Comparison of ENCODE assay signal across 4 worm cellular contexts in the genomic region with DNA sequence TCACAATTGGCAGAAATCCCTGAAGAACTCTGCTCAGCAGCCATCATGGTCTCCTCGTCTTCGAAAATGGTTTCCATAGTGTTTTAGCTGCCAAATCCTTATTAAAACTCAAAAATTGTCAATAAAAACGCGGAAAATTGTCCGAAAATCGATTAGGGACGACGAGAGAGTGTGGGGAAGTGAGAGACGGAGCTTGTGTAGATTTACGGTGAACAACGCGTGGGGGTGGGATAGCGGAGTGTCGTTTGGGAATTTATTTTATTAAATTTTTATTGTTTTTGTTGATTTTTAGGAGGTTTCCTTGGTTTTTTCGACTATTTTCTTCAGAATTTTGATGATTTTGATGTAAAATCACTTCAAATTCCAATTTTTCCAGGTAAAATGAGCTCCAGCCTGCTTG.
TF ChIP-seq lines count a peak whose summit lies in the region.

Gene F54C4.4 (minus strand): TSS at position 199 of the 400 bp plus-strand sequence.
Gene mrpl-40 (plus strand): TSS at position 377 of the 400 bp plus-strand sequence.

TF ChIP-seq in whole organism, L2 larva, 48 proteins besides CTCF, POLR2A, EP300 and RAD21 (continues in another document):
- TF ChIP-seq peb-1 (tag; optimal IDR thresholded peaks at IDR 0.05; lab: Kevin White, UChicago) (no peak), unc-55 (GFP tag; optimal IDR thresholded peaks at IDR 0.05; lab: Kevin White, UChicago) (peak; percentile 81), zag-1 (tag; optimal IDR thresholded peaks at IDR 0.05; lab: Kevin White, UChicago) (no peak), Y55F3AM.14 (GFP tag; optimal IDR thresholded peaks at IDR 0.05; lab: Kevin White, UChicago) (no peak), lin-11 (tag; optimal IDR thresholded peaks at IDR 0.05; lab: Kevin White, UChicago) (peak; percentile 20), lin-39 (tag; optimal IDR thresholded peaks at IDR 0.05; lab: Kevin White, UChicago) (no peak), gmeb-1 (tag; optimal IDR thresholded peaks at IDR 0.05; lab: Kevin White, UChicago) (peak; percentile 73), ama-1 (optimal IDR thresholded peaks at IDR 0.05; lab: Kevin White, UChicago) (no peak), F13H6.1 (tag; optimal IDR thresholded peaks at IDR 0.05; lab: Kevin White, UChicago) (peak; percentile 56), elt-1 (tag; optimal IDR thresholded peaks at IDR 0.05; lab: Kevin White, UChicago) (no peak), ZK546.5 (tag; optimal IDR thresholded peaks at IDR 0.05; lab: Kevin White, UChicago) (no peak), lsy-2 (tag; optimal IDR thresholded peaks at IDR 0.05; lab: Kevin White, UChicago) (peak; percentile 56 to 82), blmp-1 (tag; optimal IDR thresholded peaks at IDR 0.05; lab: Kevin White, UChicago; ENCODE audit: insufficient read depth) (peak; percentile 8), ztf-1 (GFP tag; conservative IDR thresholded peaks at IDR 0.05; lab: Robert Waterston, UW) (no peak), lin-13 (GFP tag; optimal IDR thresholded peaks at IDR 0.05; lab: Kevin White, UChicago) (peak; percentile 80), nhr-77 (tag; optimal IDR thresholded peaks at IDR 0.05; lab: Kevin White, UChicago) (no peak), nhr-23 (tag; optimal IDR thresholded peaks at IDR 0.05; lab: Kevin White, UChicago) (no peak), sem-4 (tag; optimal IDR thresholded peaks at IDR 0.05; lab: Kevin White, UChicago) (no peak), aly-2 (tag; optimal IDR thresholded peaks at IDR 0.05; lab: Kevin White, UChicago) (no peak), ceh-16 (tag; optimal IDR thresholded peaks at IDR 0.05; lab: Kevin White, UChicago) (peak; percentile 43), snpc-4 (tag; optimal IDR thresholded peaks at IDR 0.05; lab: Kevin White, UChicago) (peak; percentile 21), ztf-11 (tag; optimal IDR thresholded peaks at IDR 0.05; lab: Kevin White, UChicago) (no peak)

TF ChIP-seq in whole organism, L4 larva, 104 proteins besides CTCF, POLR2A, EP300 and RAD21 (continues in another document):
- peak; percentile 63 for TF ChIP-seq dpl-1 (GFP tag; optimal IDR thresholded peaks at IDR 0.05; lab: Kevin White, UChicago)
- no peak for TF ChIP-seq tra-1 (GFP tag; IDR thresholded peaks at IDR 0.05; lab: Robert Waterston, UW)
- TF ChIP-seq lin-29 (GFP tag; IDR thresholded peaks at IDR 0.05; lab: Robert Waterston, UW) = no peak
- peak; percentile 54 for TF ChIP-seq mep-1 (tag; optimal IDR thresholded peaks at IDR 0.05; lab: Kevin White, UChicago)
- no peak for TF ChIP-seq nhr-41 (GFP tag; IDR thresholded peaks at IDR 0.05; lab: Robert Waterston, UW)
- no peak for TF ChIP-seq ceh-62 (tag; optimal IDR thresholded peaks at IDR 0.05; lab: Kevin White, UChicago)
- TF ChIP-seq nhr-11 (tag; optimal IDR thresholded peaks at IDR 0.05; lab: Kevin White, UChicago) = peak; percentile 28
- TF ChIP-seq hlh-30 (tag; optimal IDR thresholded peaks at IDR 0.05; lab: Kevin White, UChicago; ENCODE audit: insufficient read depth) = peak; percentile 63
- TF ChIP-seq mxl-2 (GFP tag; conservative IDR thresholded peaks at IDR 0.05; lab: Robert Waterston, UW) = no peak
- TF ChIP-seq unc-130 (GFP tag; optimal IDR thresholded peaks at IDR 0.05; lab: Kevin White, UChicago) = no peak
- no peak for TF ChIP-seq daf-12 (tag; optimal IDR thresholded peaks at IDR 0.05; lab: Kevin White, UChicago)
- no peak for TF ChIP-seq gei-8 (GFP tag; optimal IDR thresholded peaks at IDR 0.05; lab: Kevin White, UChicago)
- no peak for TF ChIP-seq F49E8.2 (tag; optimal IDR thresholded peaks at IDR 0.05; lab: Kevin White, UChicago; ENCODE audit: borderline replicate concordance)
- peak in 1 of 2 experiments; percentile 85 for TF ChIP-seq lsy-2 (tag; optimal IDR thresholded peaks at IDR 0.05; lab: Kevin White, UChicago)
- TF ChIP-seq hmg-1.1 (GFP tag; IDR thresholded peaks at IDR 0.05; lab: Robert Waterston, UW) = peak; percentile 65
- no peak for TF ChIP-seq fkh-10 (GFP tag; optimal IDR thresholded peaks at IDR 0.05; lab: Kevin White, UChicago)
- TF ChIP-seq ceh-32 (tag; optimal IDR thresholded peaks at IDR 0.05; lab: Kevin White, UChicago; ENCODE audit: poor library complexity) = no peak
- TF ChIP-seq Y48G9A.11 (GFP tag; IDR thresholded peaks at IDR 0.05; lab: Robert Waterston, UW) = peak; percentile 95
- peak; percentile 98 for TF ChIP-seq T20F7.1 (GFP tag; optimal IDR thresholded peaks at IDR 0.05; lab: Kevin White, UChicago)
- no peak for TF ChIP-seq nhr-25 (tag; optimal IDR thresholded peaks at IDR 0.05; lab: Kevin White, UChicago; ENCODE audit: borderline replicate concordance, insufficient read depth)
- TF ChIP-seq F37D6.2 (tag; optimal IDR thresholded peaks at IDR 0.05; lab: Kevin White, UChicago) = no peak
- TF ChIP-seq unc-39 (tag; optimal IDR thresholded peaks at IDR 0.05; lab: Kevin White, UChicago) = no peak

TF ChIP-seq in whole organism, late embryonic, 69 proteins besides CTCF, POLR2A, EP300 and RAD21:
- TF ChIP-seq unc-42 (tag; optimal IDR thresholded peaks at IDR 0.05; lab: Kevin White, UChicago) = peak; percentile 66
- TF ChIP-seq C38D4.7 (GFP tag; optimal IDR thresholded peaks at IDR 0.05; lab: Kevin White, UChicago) = no peak
- peak; percentile 41 for TF ChIP-seq ceh-31 (tag; optimal IDR thresholded peaks at IDR 0.05; lab: Kevin White, UChicago)
- TF ChIP-seq nfya-1 (tag; optimal IDR thresholded peaks at IDR 0.05; lab: Kevin White, UChicago) = peak; percentile 55
- peak; percentile 82 for TF ChIP-seq ceh-48 (tag; optimal IDR thresholded peaks at IDR 0.05; lab: Kevin White, UChicago)
- TF ChIP-seq elt-2 (tag; optimal IDR thresholded peaks at IDR 0.05; lab: Kevin White, UChicago) = no peak

TF ChIP-seq in whole organism, mixed stage, embryonic, 35 proteins besides CTCF, POLR2A, EP300 and RAD21:
- TF ChIP-seq ztf-11 (tag; optimal IDR thresholded peaks at IDR 0.05; lab: Kevin White, UChicago) (no peak), nhr-237 (tag; optimal IDR thresholded peaks at IDR 0.05; lab: Kevin White, UChicago) (peak; percentile 3), pha-4 (tag; optimal IDR thresholded peaks at IDR 0.05; lab: Kevin White, UChicago) (peak; percentile 50), mep-1 (tag; optimal IDR thresholded peaks at IDR 0.05; lab: Kevin White, UChicago) (peak; percentile 41), lsy-2 (tag; optimal IDR thresholded peaks at IDR 0.05; lab: Kevin White, UChicago) (peak; percentile 49), lin-13 (tag; optimal IDR thresholded peaks at IDR 0.05; lab: Kevin White, UChicago) (peak; percentile 9), ces-1 (GFP tag; optimal IDR thresholded peaks at IDR 0.05; lab: Kevin White, UChicago) (peak; percentile 81), ceh-39 (tag; optimal IDR thresholded peaks at IDR 0.05; lab: Kevin White, UChicago) (peak; percentile 79), tbx-8 (GFP tag; optimal IDR thresholded peaks at IDR 0.05; lab: Kevin White, UChicago) (no peak)
